Worm (Caenorhabditis elegans) whole organism, L2 larva: Measurements from ENCODE around the gene F59G1.4.

Experiments
- ZK546.5 ChIP-seq: sonication (generic microtip); optimal IDR thresholded peaks from 2 replicates; lab custom pipeline; 2017; ENCODE audit warnings: missing biosample characterization, missing genetic modification characterization
- lsy-2 ChIP-seq, 2 experiments: fragments of 150-350 bp in 1 of 2; sonication (generic microtip) in 1 of 2; optimal IDR thresholded peaks; 2 replicates each; lab custom pipeline; 2014 to 2017; ENCODE audit warnings: missing biosample characterization in 2 of 2, missing genetic modification characterization in 2 of 2
- nhr-10 ChIP-seq: sonication (generic microtip); optimal IDR thresholded peaks from 2 replicates; lab custom pipeline; 2017; ENCODE audit warnings: missing biosample characterization, missing genetic modification characterization
- unc-39 ChIP-seq: fragments of 150-350 bp; optimal IDR thresholded peaks from 2 replicates; lab custom pipeline; 2014; ENCODE audit warnings: missing biosample characterization, missing genetic modification characterization

- TF ChIP-seq lsy-2 (tag; optimal IDR thresholded peaks at IDR 0.05; lab: Kevin White, UChicago), result peak in 1 of 2 experiments; percentile 6
- no peak for TF ChIP-seq nhr-10 (tag; lab: Kevin White, UChicago)
- TF ChIP-seq ZK546.5 (tag; lab: Kevin White, UChicago), result no peak
- TF ChIP-seq unc-39 (tag; lab: Kevin White, UChicago), result no peak
Measured at ce11 chrII:5899080-5899479, 3.1 kb downstream of the F59G1.4 start.
